Worm (Caenorhabditis elegans) whole organism, L2 larva: Measurements from ENCODE around the gene neg-1.

Experiments used
- mdl-1 ChIP-seq, 2 experiments: fragments of 150-350 bp in 1 of 2; sonication (generic microtip) in 1 of 2; optimal IDR thresholded peaks; 2 replicates each; lab custom pipeline; 2017; ENCODE audit warnings: missing biosample characterization in 2 of 2, missing genetic modification characterization in 2 of 2
- nhr-11 ChIP-seq: fragments of 150-350 bp; optimal IDR thresholded peaks from 2 replicates; lab custom pipeline; 2014; ENCODE audit warnings: missing biosample characterization, missing genetic modification characterization
- nhr-237 ChIP-seq: fragments of 150-350 bp; optimal IDR thresholded peaks from 2 replicates; lab custom pipeline; 2014; ENCODE audit warnings: missing biosample characterization, missing genetic modification characterization

DNA sequence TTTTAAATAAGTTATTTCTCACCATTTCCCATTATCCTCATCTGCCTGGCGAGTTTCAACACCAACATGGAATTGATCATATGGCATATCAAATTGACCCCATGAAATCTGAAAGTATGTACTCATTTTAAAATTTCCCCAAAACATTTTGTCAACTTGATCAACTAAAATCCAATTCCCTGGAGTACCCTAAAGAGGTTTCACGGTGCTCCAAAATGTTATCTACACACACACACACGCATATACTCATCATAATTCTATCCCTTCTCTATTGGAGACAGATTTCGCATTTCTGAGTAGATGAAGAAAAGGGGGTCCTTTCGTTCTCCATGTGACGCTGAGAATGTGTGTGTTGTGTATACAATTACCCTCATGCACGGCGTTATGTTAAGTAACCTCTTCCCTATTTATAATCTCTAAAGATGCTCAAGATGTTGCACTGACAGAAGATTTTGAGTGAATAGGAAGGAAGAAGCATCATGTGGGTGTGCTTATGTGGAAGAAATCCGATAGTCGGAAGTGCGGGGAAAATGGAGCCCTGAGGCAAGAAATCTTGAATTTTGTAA is 18.5 kb downstream of the neg-1 start:
- no peak for TF ChIP-seq nhr-237 (tag; lab: Kevin White, UChicago)
- TF ChIP-seq mdl-1 (tag; optimal IDR thresholded peaks at IDR 0.05; lab: Kevin White, UChicago), result no peak
- no peak for TF ChIP-seq nhr-11
